Worm (Caenorhabditis elegans) whole organism, midembryonic: ENCODE results near the gene Y116A8C.19.

ENCODE experiments used
- cog-1 ChIP-seq: sonication (generic microtip); optimal IDR thresholded peaks from 2 replicates; lab custom pipeline; 2016; ENCODE audit warnings: missing genetic modification characterization, missing compliant biosample characterization
- flt-1 ChIP-seq: fragments of 200-800 bp; sonication (Bioruptor generic); IDR thresholded peaks from 2 replicates; pipeline ENCODE4 v1.3.6; 2022; ENCODE audit warnings: missing genetic modification characterization, missing compliant biosample characterization

- no peak for TF ChIP-seq flt-1
- no peak for TF ChIP-seq cog-1
Measured at ce11 chrIV:17026568-17026967, 12.9 kb downstream of the Y116A8C.19 start.
